Worm (Caenorhabditis elegans) whole organism, L1 larva: ENCODE results near the gene ZC239.22.
"Not testable (repeated sequence)": the region's sequence is repeated elsewhere in the genome, so short reads cannot be mapped to it uniquely, and the experiment has no call there.

Source experiments
- Y116A8C.19 ChIP-seq: sonication (generic microtip); optimal IDR thresholded peaks from 2 replicates; lab custom pipeline; 2016; ENCODE audit warnings: missing compliant biosample characterization, missing genetic modification characterization, borderline replicate concordance
- blmp-1 ChIP-seq: fragments of 150-350 bp; optimal IDR thresholded peaks from 2 replicates; lab custom pipeline; 2014; ENCODE audit warnings: missing biosample characterization, missing genetic modification characterization
- ceh-88 ChIP-seq: fragments of 200-800 bp; sonication (Bioruptor generic); IDR thresholded peaks from 2 replicates; pipeline ENCODE4 v1.3.6; 2022; ENCODE audit warnings: missing genetic modification characterization, missing compliant biosample characterization
- fkh-4 ChIP-seq: sonication (generic microtip); optimal IDR thresholded peaks from 2 replicates; lab custom pipeline; 2016; ENCODE audit warnings: missing compliant biosample characterization, missing genetic modification characterization, borderline replicate concordance
- irx-1 ChIP-seq: sonication (generic microtip); optimal IDR thresholded peaks from 2 replicates; lab custom pipeline; 2016; ENCODE audit warnings: missing genetic modification characterization, missing compliant biosample characterization
- lin-35 ChIP-seq, 2 experiments: fragments of 150-350 bp; optimal IDR thresholded peaks; 2 replicates each; lab custom pipeline; 2014; ENCODE audit warnings: missing biosample characterization in 2 of 2, missing genetic modification characterization in 2 of 2, missing genetic modification reagents in 2 of 2
- mab-9 ChIP-seq: fragments of 200-800 bp; sonication (Bioruptor generic); IDR thresholded peaks from 2 replicates; pipeline ENCODE4 v1.3.6; 2022; ENCODE audit warnings: missing genetic modification reagents, missing genetic modification characterization, missing compliant biosample characterization
- mdl-1 ChIP-seq, 2 experiments: fragments of 150-350 bp; optimal IDR thresholded peaks; 2 replicates each; lab custom pipeline; 2014 to 2017; ENCODE audit warnings: missing biosample characterization in 2 of 2, missing genetic modification characterization in 2 of 2, inconsistent platforms in 1 of 2
- nhr-85 ChIP-seq: sonication (generic microtip); peaks from one replicate; lab custom pipeline; 2016; ENCODE audit warnings: missing genetic modification characterization, inconsistent platforms, missing compliant biosample characterization
- pax-3 ChIP-seq: fragments of 200-800 bp; sonication (Bioruptor generic); optimal IDR thresholded peaks from 2 replicates; lab custom pipeline; 2018; ENCODE audit warnings: mild to moderate bottlenecking, missing genetic modification characterization, moderate library complexity, missing compliant biosample characterization
- sptf-1 ChIP-seq: fragments of 150-350 bp; optimal IDR thresholded peaks from 2 replicates; lab custom pipeline; 2014; ENCODE audit warnings: missing biosample characterization, missing genetic modification characterization
- sup-37 ChIP-seq: fragments of 200-800 bp; sonication (Bioruptor generic); optimal IDR thresholded peaks from 2 replicates; lab custom pipeline; 2018; ENCODE audit warnings: mild to moderate bottlenecking, missing genetic modification characterization, missing compliant biosample characterization
- unc-130 ChIP-seq: fragments of 150-350 bp; optimal IDR thresholded peaks from 2 replicates; lab custom pipeline; 2017; ENCODE audit warnings: missing biosample characterization, missing genetic modification characterization, inconsistent platforms
- unc-62 ChIP-seq: fragments of 150-350 bp; optimal IDR thresholded peaks from 2 replicates; lab custom pipeline; 2014; ENCODE audit warnings: missing biosample characterization, missing genetic modification reagents, missing genetic modification characterization
- xbp-1 ChIP-seq: sonication (generic microtip); optimal IDR thresholded peaks from 2 replicates; lab custom pipeline; 2016; ENCODE audit warnings: missing genetic modification characterization, missing compliant biosample characterization

Gene ZC239.22

DNA sequence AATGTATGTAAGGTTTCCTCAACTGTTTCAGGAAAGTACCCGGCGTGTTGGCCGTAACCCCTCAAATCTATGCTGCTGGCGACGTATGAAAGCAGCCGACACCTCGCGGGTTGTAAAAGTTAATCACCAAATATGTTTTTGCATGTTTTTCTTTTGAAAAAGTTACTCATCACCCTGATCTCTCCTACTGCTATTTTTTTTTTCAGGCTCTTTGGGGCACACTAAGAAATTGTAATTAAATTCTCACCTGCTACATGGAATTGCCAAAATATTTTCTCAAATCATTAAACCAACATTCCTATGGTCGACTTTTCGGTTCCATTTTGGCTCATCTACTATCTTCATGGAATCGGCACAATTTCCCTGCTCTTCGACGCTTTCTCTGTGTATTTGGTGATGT lies 35.8 kb downstream of the ZC239.22 start, which contains the start of gene sri-78:
TSS of gene sri-78 (plus strand) at position 301 of the 400 bp plus-strand sequence.
- TF ChIP-seq pax-3, blmp-1, fkh-4 (tag; lab: Kevin White, UChicago): not testable (repeated sequence)

DNA sequence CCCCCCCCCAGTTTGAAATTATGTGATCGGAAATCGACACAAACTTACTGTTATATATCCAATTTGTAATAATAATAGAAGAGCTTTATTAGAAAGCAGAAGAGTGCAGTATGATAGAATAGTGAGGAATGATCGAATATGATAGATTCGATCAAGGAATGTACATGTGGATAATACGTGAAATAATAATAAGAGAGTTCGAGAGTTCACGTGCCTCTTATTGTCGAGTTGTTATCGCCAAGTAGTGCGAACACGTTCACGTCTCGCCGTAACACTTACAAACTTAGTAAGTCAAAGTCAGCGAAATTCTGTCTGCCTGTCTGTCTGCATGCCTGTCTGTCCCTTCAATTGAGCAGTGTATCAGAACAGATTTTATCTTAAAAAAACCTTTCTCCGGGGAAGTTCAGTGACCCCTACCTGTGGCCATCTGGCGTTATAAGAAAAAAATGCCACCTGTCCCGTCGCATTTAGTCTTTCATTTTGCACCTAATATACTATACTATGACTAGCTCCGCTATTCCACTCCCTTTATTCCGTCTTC lies 37.3 kb downstream of the ZC239.22 start, which contains the start of the genes Y27F2A.6 and Y27F2A.8:
TSS of gene Y27F2A.6 (minus strand) at position 101 of the 541 bp plus-strand sequence.
TSS of gene Y27F2A.8 (plus strand) at position 491 of the 541 bp plus-strand sequence.
- not testable (repeated sequence) for TF ChIP-seq irx-1 (tag; lab: Kevin White, UChicago); Y116A8C.19 (tag; lab: Kevin White, UChicago); mab-9 (GFP tag; lab: Robert Waterston, UW)

DNA sequence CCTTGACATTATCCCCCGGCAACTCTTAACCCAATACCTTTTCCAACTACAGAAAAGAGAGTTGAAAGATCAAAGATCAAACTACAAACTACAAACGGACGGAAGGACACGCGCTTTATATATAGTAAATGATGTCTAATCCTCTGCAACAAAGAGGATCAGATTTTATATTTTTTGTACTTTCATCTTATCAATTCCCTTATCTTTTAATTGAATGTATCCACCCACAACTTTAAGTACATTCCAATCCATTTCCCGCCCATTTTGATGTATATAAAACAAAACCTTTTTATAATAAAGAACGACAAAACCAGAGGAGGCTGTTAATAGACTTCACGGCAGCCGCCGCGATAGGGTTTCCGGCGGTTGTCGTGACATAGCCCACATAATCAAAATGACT lies 43.0 kb downstream of the ZC239.22 start, which contains the start of gene sri-40:
TSS of gene sri-40 (plus strand) at position 301 of the 400 bp plus-strand sequence.
- TF ChIP-seq lin-35 (GFP tag; optimal IDR thresholded peaks at IDR 0.05; lab: Kevin White, UChicago); unc-130; nhr-85 (tag; lab: Kevin White, UChicago): not testable (repeated sequence)
- TF ChIP-seq, all 84 proteins: peak for 0; not testable (repeated sequence) for 84

DNA sequence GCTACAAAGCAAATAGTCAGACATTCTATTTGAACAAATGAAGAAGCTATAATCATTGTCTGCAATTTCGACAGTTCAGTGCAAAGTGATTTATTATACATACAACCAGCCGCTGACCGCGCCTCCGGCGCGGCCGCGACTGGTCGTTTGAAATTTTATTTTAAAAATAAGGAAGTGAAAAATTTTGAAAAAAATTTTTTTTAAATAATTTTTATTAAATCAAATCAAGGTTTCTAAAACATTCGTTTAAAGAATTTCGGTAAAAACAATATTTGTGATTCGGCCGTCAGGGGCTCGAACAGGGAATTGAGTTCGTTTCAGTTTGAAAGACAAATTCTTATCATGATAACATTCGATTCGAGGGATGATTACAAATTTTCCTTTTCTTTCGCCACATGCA lies 48.4 kb downstream of the ZC239.22 start, which contains the start of gene Y27F2A.10:
TSS of gene Y27F2A.10 (minus strand) at position 101 of the 400 bp plus-strand sequence.
- TF ChIP-seq mdl-1 (tag; optimal IDR thresholded peaks at IDR 0.05; lab: Kevin White, UChicago): no peak
- TF ChIP-seq, all 84 proteins: peak for 0

DNA sequence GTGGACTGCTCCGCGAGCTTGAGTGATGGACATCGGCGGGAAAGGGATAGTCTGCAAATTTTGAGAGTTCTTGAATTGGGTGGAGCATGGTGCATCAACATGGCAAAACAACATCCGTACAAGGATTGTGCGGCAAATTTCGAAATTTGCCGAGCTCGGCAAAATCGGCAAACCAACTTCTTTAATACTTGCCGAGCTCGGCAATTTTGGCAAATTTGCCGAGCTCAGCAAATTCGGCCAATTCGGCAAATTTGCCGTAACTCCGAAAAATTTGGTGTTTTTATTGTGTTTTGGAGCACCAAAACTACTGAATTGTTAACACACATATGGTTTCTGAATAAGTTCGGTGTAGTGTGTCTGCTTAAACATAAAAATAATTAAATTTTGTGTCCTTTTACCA lies 50.5 kb downstream of the ZC239.22 start, which contains the start of gene fbxc-55:
TSS of gene fbxc-55 (minus strand) at position 101 of the 400 bp plus-strand sequence.
- TF ChIP-seq sptf-1 (tag; lab: Kevin White, UChicago) (no peak), sup-37 (GFP tag; lab: Kevin White, UChicago) (no peak), ceh-88 (no peak), xbp-1 (no peak), unc-62 (GFP tag; lab: Kevin White, UChicago) (no peak)
